In the genomic region with DNA sequence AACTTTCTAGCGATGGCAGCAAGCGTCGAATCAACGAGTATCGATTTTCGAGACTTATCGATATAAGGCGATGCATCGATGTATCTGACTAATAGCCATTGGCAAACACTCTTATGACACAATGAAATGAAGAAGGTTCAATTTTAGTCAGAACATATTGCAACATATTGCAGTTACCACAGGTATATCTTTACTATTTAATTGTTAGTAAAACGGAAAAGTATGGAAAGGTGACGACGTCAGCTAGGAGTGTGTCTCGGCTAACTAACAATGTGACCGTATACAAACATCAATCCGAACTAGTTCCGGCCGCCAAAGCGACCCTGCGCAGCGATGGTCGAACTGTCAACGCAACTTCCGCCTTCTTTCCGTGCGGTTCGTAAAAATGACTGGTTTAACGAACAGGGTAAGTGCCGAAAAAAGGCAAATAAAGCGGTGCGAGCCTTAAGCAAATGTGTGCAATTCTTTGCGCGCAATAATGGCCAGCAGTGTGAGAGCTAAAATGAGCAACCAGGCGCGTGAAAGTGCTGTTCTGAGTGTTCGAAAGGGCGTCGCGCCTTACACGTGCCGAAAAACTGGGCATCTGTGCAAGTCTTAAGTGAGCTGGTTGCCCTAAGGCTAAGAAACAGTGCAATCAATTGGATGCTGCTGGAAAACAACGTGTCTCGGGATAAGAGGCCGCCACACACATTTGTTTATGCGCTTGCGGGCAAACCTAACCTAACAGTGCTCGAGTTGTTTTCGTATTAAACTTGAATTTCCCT, we compare ENCODE assay signal across 1 fruit fly cellular context.
TF ChIP-seq lines count a peak whose summit lies in the region.

A gene (minus strand): TSS at position 11 of the 764 bp plus-strand sequence.
A gene (minus strand): TSS at position 11 of the 764 bp plus-strand sequence.
A gene (plus strand): TSS at position 360 of the 764 bp plus-strand sequence.

TF ChIP-seq in whole organism, embryonic, 481 proteins besides CTCF, POLR2A, EP300 and RAD21 (continued from another document and continues in another):
- TF ChIP-seq ken (GFP tag; IDR thresholded peaks at IDR 0.05; lab: Robert Waterston, UW) = no peak
- no peak for TF ChIP-seq Poxn (GFP tag; IDR thresholded peaks at IDR 0.05; lab: Robert Waterston, UW)
- TF ChIP-seq CG4282 (GFP tag; optimal IDR thresholded peaks at IDR 0.05; lab: Kevin White, UChicago) = peak; percentile 86
- peak; percentile 88 for TF ChIP-seq eyg (GFP tag; optimal IDR thresholded peaks at IDR 0.05; lab: Kevin White, UChicago)
- TF ChIP-seq Sry-β (GFP tag; optimal IDR thresholded peaks at IDR 0.05; lab: Kevin White, UChicago) = peak; percentile 70
- peak; percentile 100 for TF ChIP-seq CG2116 (GFP tag; optimal IDR thresholded peaks at IDR 0.05; lab: Kevin White, UChicago)
- peak; percentile 91 for TF ChIP-seq CG12219 (GFP tag; optimal IDR thresholded peaks at IDR 0.05; lab: Kevin White, UChicago)
- peak; percentile 98 for TF ChIP-seq CG33213 (GFP tag; optimal IDR thresholded peaks at IDR 0.05; lab: Kevin White, UChicago)
- peak; percentile 98 for TF ChIP-seq mirr (GFP tag; optimal IDR thresholded peaks at IDR 0.05; lab: Kevin White, UChicago)
- peak; percentile 81 for TF ChIP-seq ERR (GFP tag; optimal IDR thresholded peaks at IDR 0.05; lab: Kevin White, UChicago)
- peak; percentile 87 for TF ChIP-seq unpg (GFP tag; optimal IDR thresholded peaks at IDR 0.05; lab: Kevin White, UChicago)
- peak; percentile 94 for TF ChIP-seq Dad (GFP tag; optimal IDR thresholded peaks at IDR 0.05; lab: Kevin White, UChicago)
- TF ChIP-seq CG2712 (tag; optimal IDR thresholded peaks at IDR 0.05; lab: Kevin White, UChicago) = peak; percentile 90
- TF ChIP-seq zf30C (GFP tag; optimal IDR thresholded peaks at IDR 0.05; lab: Kevin White, UChicago) = peak; percentile 59
- no peak for TF ChIP-seq Abd-B (GFP tag; optimal IDR thresholded peaks at IDR 0.05; lab: Kevin White, UChicago)
- TF ChIP-seq CG5953 (GFP tag; IDR thresholded peaks at IDR 0.05; lab: Robert Waterston, UW) = no peak
- TF ChIP-seq ara (GFP tag; IDR thresholded peaks at IDR 0.05; lab: Robert Waterston, UW) = no peak
- TF ChIP-seq CG31224 (GFP tag; IDR thresholded peaks at IDR 0.05; lab: Robert Waterston, UW) = no peak
- TF ChIP-seq CG13123 (GFP tag; optimal IDR thresholded peaks at IDR 0.05; lab: Kevin White, UChicago) = peak; percentile 85
- TF ChIP-seq usp (GFP tag; optimal IDR thresholded peaks at IDR 0.05; lab: Kevin White, UChicago) = no peak
- TF ChIP-seq CG10543 (GFP tag; optimal IDR thresholded peaks at IDR 0.05; lab: Kevin White, UChicago) = peak; percentile 98
- no peak for TF ChIP-seq HLH4C (GFP tag; IDR thresholded peaks at IDR 0.05; lab: Robert Waterston, UW; ENCODE audit: partially characterized antibody)
- TF ChIP-seq pan (optimal IDR thresholded peaks at IDR 0.05; lab: Kevin White, UChicago) = no peak
- no peak for TF ChIP-seq pan (GFP tag; optimal IDR thresholded peaks at IDR 0.05 in 1 of 2, IDR thresholded peaks at IDR 0.05 in 1 of 2)
- TF ChIP-seq Stat92E (GFP tag; optimal IDR thresholded peaks at IDR 0.05; lab: Kevin White, UChicago) = peak in 1 of 3 experiments; percentile 59
- TF ChIP-seq CG13424 (tag; optimal IDR thresholded peaks at IDR 0.05; lab: Kevin White, UChicago) = peak; percentile 72
- no peak for TF ChIP-seq br (optimal IDR thresholded peaks at IDR 0.05; lab: Kevin White, UChicago)
- peak; percentile 93 for TF ChIP-seq ATbp (GFP tag; optimal IDR thresholded peaks at IDR 0.05; lab: Kevin White, UChicago)
- peak; percentile 5 for TF ChIP-seq cwo (GFP tag; optimal IDR thresholded peaks at IDR 0.05; lab: Kevin White, UChicago)
- TF ChIP-seq Oli (tag; optimal IDR thresholded peaks at IDR 0.05; lab: Kevin White, UChicago) = peak; percentile 64
- TF ChIP-seq Ravus (GFP tag; IDR thresholded peaks at IDR 0.05; lab: Robert Waterston, UW) = no peak
- TF ChIP-seq CG30431 (GFP tag; optimal IDR thresholded peaks at IDR 0.05; lab: Kevin White, UChicago) = peak; percentile 86
- peak; percentile 95 for TF ChIP-seq CHES-1-like (GFP tag; optimal IDR thresholded peaks at IDR 0.05; lab: Kevin White, UChicago)
- TF ChIP-seq dysf (GFP tag; IDR thresholded peaks at IDR 0.05; lab: Robert Waterston, UW) = no peak
- peak; percentile 88 for TF ChIP-seq gcm2 (GFP tag; optimal IDR thresholded peaks at IDR 0.05; lab: Kevin White, UChicago)
- TF ChIP-seq wek (GFP tag; optimal IDR thresholded peaks at IDR 0.05; lab: Kevin White, UChicago) = peak; percentile 95
- TF ChIP-seq CG2120 (GFP tag; optimal IDR thresholded peaks at IDR 0.05; lab: Kevin White, UChicago) = peak; percentile 71
- no peak for TF ChIP-seq dan (GFP tag; IDR thresholded peaks at IDR 0.05; lab: Robert Waterston, UW)
- peak; percentile 48 for TF ChIP-seq Ssrp (tag; optimal IDR thresholded peaks at IDR 0.05; lab: Kevin White, UChicago)
- TF ChIP-seq CG12391 (tag; optimal IDR thresholded peaks at IDR 0.05; lab: Kevin White, UChicago) = peak; percentile 91
- TF ChIP-seq gcm (GFP tag; optimal IDR thresholded peaks at IDR 0.05; lab: Kevin White, UChicago) = peak; percentile 90
- peak; percentile 85 for TF ChIP-seq tin (GFP tag; optimal IDR thresholded peaks at IDR 0.05; lab: Kevin White, UChicago)
- peak; percentile 98 for TF ChIP-seq Hmr (GFP tag; optimal IDR thresholded peaks at IDR 0.05; lab: Kevin White, UChicago)
- TF ChIP-seq Fer3 (tag; optimal IDR thresholded peaks at IDR 0.05; lab: Kevin White, UChicago) = peak; percentile 92
- no peak for TF ChIP-seq Dfd (GFP tag; optimal IDR thresholded peaks at IDR 0.05; lab: Kevin White, UChicago)
- no peak for TF ChIP-seq al (GFP tag; IDR thresholded peaks at IDR 0.05; lab: Robert Waterston, UW)
- no peak for TF ChIP-seq ssp (GFP tag; IDR thresholded peaks at IDR 0.05; lab: Robert Waterston, UW)
- peak; percentile 89 for TF ChIP-seq vfl (GFP tag; optimal IDR thresholded peaks at IDR 0.05; lab: Kevin White, UChicago)
- TF ChIP-seq CG2678 (tag; optimal IDR thresholded peaks at IDR 0.05; lab: Kevin White, UChicago) = peak; percentile 81
- peak; percentile 61 for TF ChIP-seq D19A (tag; optimal IDR thresholded peaks at IDR 0.05; lab: Kevin White, UChicago)
- TF ChIP-seq CG3065 (GFP tag; optimal IDR thresholded peaks at IDR 0.05; lab: Kevin White, UChicago) = peak; percentile 72
- no peak for TF ChIP-seq chm (GFP tag; IDR thresholded peaks at IDR 0.05; lab: Robert Waterston, UW)
- TF ChIP-seq vnd (GFP tag; IDR thresholded peaks at IDR 0.05; lab: Robert Waterston, UW; ENCODE audit: partially characterized antibody) = no peak
- no peak for TF ChIP-seq CG2199 (GFP tag; IDR thresholded peaks at IDR 0.05; lab: Robert Waterston, UW)
- TF ChIP-seq gro (GFP tag; optimal IDR thresholded peaks at IDR 0.05; lab: Kevin White, UChicago) = peak; percentile 91
- peak; percentile 90 for TF ChIP-seq CG10267 (tag; optimal IDR thresholded peaks at IDR 0.05; lab: Kevin White, UChicago)
- TF ChIP-seq ewg (GFP tag; optimal IDR thresholded peaks at IDR 0.05; lab: Kevin White, UChicago) = peak; percentile 93
- peak; percentile 97 for TF ChIP-seq CG13775 (GFP tag; optimal IDR thresholded peaks at IDR 0.05; lab: Kevin White, UChicago)
- peak; percentile 98 for TF ChIP-seq CG34376 (GFP tag; optimal IDR thresholded peaks at IDR 0.05; lab: Kevin White, UChicago)
- no peak for TF ChIP-seq E2f1 (GFP tag; IDR thresholded peaks at IDR 0.05; lab: Robert Waterston, UW)
- TF ChIP-seq CG12942 (GFP tag; optimal IDR thresholded peaks at IDR 0.05; lab: Kevin White, UChicago) = peak; percentile 80
- peak; percentile 88 for TF ChIP-seq CG1529 (GFP tag; optimal IDR thresholded peaks at IDR 0.05; lab: Kevin White, UChicago)
- peak; percentile 75 for TF ChIP-seq Antp (GFP tag; optimal IDR thresholded peaks at IDR 0.05; lab: Kevin White, UChicago)
- TF ChIP-seq CG8924 (tag; optimal IDR thresholded peaks at IDR 0.05; lab: Kevin White, UChicago) = peak; percentile 87
- peak; percentile 89 for TF ChIP-seq nerfin-1 (tag; optimal IDR thresholded peaks at IDR 0.05; lab: Kevin White, UChicago)
- TF ChIP-seq cad (GFP tag; optimal IDR thresholded peaks at IDR 0.05; lab: Kevin White, UChicago) = no peak
- TF ChIP-seq kay (GFP tag; optimal IDR thresholded peaks at IDR 0.05; lab: Kevin White, UChicago) = peak; percentile 52
- peak; percentile 86 for TF ChIP-seq HmgD (GFP tag; optimal IDR thresholded peaks at IDR 0.05; lab: Kevin White, UChicago)
- TF ChIP-seq nau (GFP tag; optimal IDR thresholded peaks at IDR 0.05; lab: Kevin White, UChicago) = peak; percentile 94
- no peak for TF ChIP-seq gt (GFP tag; IDR thresholded peaks at IDR 0.05; lab: Robert Waterston, UW)
- peak; percentile 95 for TF ChIP-seq CrebB (tag; optimal IDR thresholded peaks at IDR 0.05; lab: Kevin White, UChicago)
- TF ChIP-seq PHDP (tag; optimal IDR thresholded peaks at IDR 0.05; lab: Kevin White, UChicago) = peak; percentile 92
- TF ChIP-seq en (GFP tag; optimal IDR thresholded peaks at IDR 0.05; lab: Kevin White, UChicago) = peak; percentile 92
- peak; percentile 97 for TF ChIP-seq B-H2 (GFP tag; optimal IDR thresholded peaks at IDR 0.05; lab: Kevin White, UChicago)
- TF ChIP-seq CG16815 (GFP tag; optimal IDR thresholded peaks at IDR 0.05; lab: Kevin White, UChicago) = peak; percentile 71
- no peak for TF ChIP-seq Bgb (GFP tag; IDR thresholded peaks at IDR 0.05; lab: Robert Waterston, UW; ENCODE audit: partially characterized antibody)
- TF ChIP-seq tio (GFP tag; optimal IDR thresholded peaks at IDR 0.05; lab: Kevin White, UChicago) = no peak
- TF ChIP-seq odd (GFP tag; optimal IDR thresholded peaks at IDR 0.05; lab: Kevin White, UChicago) = peak; percentile 95
- TF ChIP-seq crol (GFP tag; IDR thresholded peaks at IDR 0.05; lab: Robert Waterston, UW) = no peak
- peak; percentile 92 for TF ChIP-seq CG9876 (GFP tag; optimal IDR thresholded peaks at IDR 0.05; lab: Kevin White, UChicago)
- TF ChIP-seq CG11085 (GFP tag; IDR thresholded peaks at IDR 0.05; lab: Robert Waterston, UW) = no peak
- peak; percentile 95 for TF ChIP-seq CG18599 (GFP tag; optimal IDR thresholded peaks at IDR 0.05; lab: Kevin White, UChicago)
- TF ChIP-seq ro (GFP tag; IDR thresholded peaks at IDR 0.05; lab: Robert Waterston, UW) = no peak
- peak; percentile 54 for TF ChIP-seq pnt (GFP tag; optimal IDR thresholded peaks at IDR 0.05; lab: Kevin White, UChicago)
- no peak for TF ChIP-seq CG9932 (GFP tag; IDR thresholded peaks at IDR 0.05; lab: Robert Waterston, UW)
- no peak for TF ChIP-seq gce (GFP tag; IDR thresholded peaks at IDR 0.05; lab: Robert Waterston, UW)
- peak; percentile 88 for TF ChIP-seq ems (GFP tag; optimal IDR thresholded peaks at IDR 0.05; lab: Kevin White, UChicago)
- TF ChIP-seq klu (GFP tag; IDR thresholded peaks at IDR 0.05; lab: Robert Waterston, UW) = no peak
- TF ChIP-seq CG14014 (GFP tag; IDR thresholded peaks at IDR 0.05; lab: Robert Waterston, UW) = no peak
- TF ChIP-seq amos (GFP tag; IDR thresholded peaks at IDR 0.05; lab: Robert Waterston, UW; ENCODE audit: partially characterized antibody) = no peak
- TF ChIP-seq Nf-YA (GFP tag; IDR thresholded peaks at IDR 0.05; lab: Robert Waterston, UW) = no peak
- no peak for TF ChIP-seq lov (optimal IDR thresholded peaks at IDR 0.05; lab: Kevin White, UChicago)
- TF ChIP-seq lov (GFP tag; IDR thresholded peaks at IDR 0.05; lab: Robert Waterston, UW) = no peak
- TF ChIP-seq esg (GFP tag; conservative IDR thresholded peaks at IDR 0.05; lab: Robert Waterston, UW) = no peak
- TF ChIP-seq sisA (GFP tag; IDR thresholded peaks at IDR 0.05; lab: Robert Waterston, UW) = no peak
- peak; percentile 75 for TF ChIP-seq run (tag; optimal IDR thresholded peaks at IDR 0.05; lab: Kevin White, UChicago)
- TF ChIP-seq CG18262 (tag; optimal IDR thresholded peaks at IDR 0.05; lab: Kevin White, UChicago) = peak; percentile 82
- no peak for TF ChIP-seq sc (optimal IDR thresholded peaks at IDR 0.05; lab: Kevin White, UChicago)
- peak; percentile 86 for TF ChIP-seq sc (GFP tag; optimal IDR thresholded peaks at IDR 0.05; lab: Kevin White, UChicago)
- peak; percentile 90 for TF ChIP-seq p53 (GFP tag; optimal IDR thresholded peaks at IDR 0.05; lab: Kevin White, UChicago)
- no peak for TF ChIP-seq CG6175 (GFP tag; IDR thresholded peaks at IDR 0.05; lab: Robert Waterston, UW)
- peak; percentile 89 for TF ChIP-seq Fer2 (tag; optimal IDR thresholded peaks at IDR 0.05; lab: Kevin White, UChicago)
- peak; percentile 80 for TF ChIP-seq oc (tag; optimal IDR thresholded peaks at IDR 0.05; lab: Kevin White, UChicago)
- no peak for TF ChIP-seq CG4404 (GFP tag; IDR thresholded peaks at IDR 0.05; lab: Robert Waterston, UW)
- no peak for TF ChIP-seq Lpt (GFP tag; optimal IDR thresholded peaks at IDR 0.05; lab: Kevin White, UChicago)
- peak; percentile 93 for TF ChIP-seq pho (GFP tag; optimal IDR thresholded peaks at IDR 0.05; lab: Kevin White, UChicago)
- TF ChIP-seq Atf3 (GFP tag; optimal IDR thresholded peaks at IDR 0.05; lab: Kevin White, UChicago) = peak; percentile 84
- TF ChIP-seq CG17361 (GFP tag; IDR thresholded peaks at IDR 0.05; lab: Robert Waterston, UW) = no peak
- TF ChIP-seq CG4617 (GFP tag; optimal IDR thresholded peaks at IDR 0.05; lab: Kevin White, UChicago; ENCODE audit: borderline replicate concordance) = peak; percentile 83
- TF ChIP-seq gfzf (GFP tag; optimal IDR thresholded peaks at IDR 0.05; lab: Kevin White, UChicago) = peak; percentile 72
- peak; percentile 94 for TF ChIP-seq BtbVII (GFP tag; optimal IDR thresholded peaks at IDR 0.05; lab: Kevin White, UChicago)
- peak; percentile 97 for TF ChIP-seq NfI (GFP tag; optimal IDR thresholded peaks at IDR 0.05; lab: Kevin White, UChicago)
- peak; percentile 93 for TF ChIP-seq her (GFP tag; optimal IDR thresholded peaks at IDR 0.05; lab: Kevin White, UChicago)
- peak; percentile 97 for TF ChIP-seq CG6765 (GFP tag; optimal IDR thresholded peaks at IDR 0.05; lab: Kevin White, UChicago)
- TF ChIP-seq crp (GFP tag; optimal IDR thresholded peaks at IDR 0.05; lab: Kevin White, UChicago) = peak in 1 of 2 experiments; percentile 67
- peak; percentile 89 for TF ChIP-seq scrt (GFP tag; optimal IDR thresholded peaks at IDR 0.05; lab: Kevin White, UChicago)
- peak; percentile 69 for TF ChIP-seq tap (tag; optimal IDR thresholded peaks at IDR 0.05; lab: Kevin White, UChicago)
- TF ChIP-seq ab (GFP tag; optimal IDR thresholded peaks at IDR 0.05; lab: Kevin White, UChicago) = peak; percentile 16
- peak; percentile 96 for TF ChIP-seq HHEX (GFP tag; optimal IDR thresholded peaks at IDR 0.05; lab: Kevin White, UChicago)
- TF ChIP-seq phol (tag; optimal IDR thresholded peaks at IDR 0.05; lab: Kevin White, UChicago) = peak; percentile 94
- no peak for TF ChIP-seq row (GFP tag; IDR thresholded peaks at IDR 0.05; lab: Robert Waterston, UW)
- TF ChIP-seq Nf-YC (tag; optimal IDR thresholded peaks at IDR 0.05; lab: Kevin White, UChicago) = peak; percentile 83
- TF ChIP-seq Optix (GFP tag; IDR thresholded peaks at IDR 0.05; lab: Robert Waterston, UW) = no peak
- peak; percentile 98 for TF ChIP-seq caup (GFP tag; optimal IDR thresholded peaks at IDR 0.05; lab: Kevin White, UChicago; ENCODE audit: severe bottlenecking)
